Fruit fly (Drosophila melanogaster) whole organism, embryonic: ENCODE results near the gene CG11353.

Experiments used
- BtbVII ChIP-seq: fragments of 200-800 bp; sonication (Bioruptor generic); optimal IDR thresholded peaks from 3 replicates; lab custom pipeline; 2017; ENCODE audit warnings: missing biosample characterization, mild to moderate bottlenecking, missing genetic modification characterization
- CG10979 ChIP-seq: fragments of 200-800 bp; sonication (Bioruptor generic); optimal IDR thresholded peaks from 2 replicates; lab custom pipeline; 2018; ENCODE audit warnings: missing biosample characterization, mild to moderate bottlenecking, missing genetic modification characterization, moderate library complexity
- CG12104 ChIP-seq: fragments of 200-800 bp; sonication (Bioruptor generic); optimal IDR thresholded peaks from 3 replicates; lab custom pipeline; 2016; ENCODE audit warnings: missing biosample characterization, missing genetic modification characterization
- CG3281 ChIP-seq: fragments of 200-800 bp; sonication (Bioruptor generic); optimal IDR thresholded peaks from 3 replicates; lab custom pipeline; 2017; ENCODE audit warnings: missing biosample characterization, mild to moderate bottlenecking, missing genetic modification characterization
- CTCF ChIP-seq: fragments of 200-800 bp; sonication (Bioruptor generic); optimal IDR thresholded peaks from 2 replicates; lab custom pipeline; 2017; ENCODE audit warnings: missing biosample characterization, mild to moderate bottlenecking, missing genetic modification characterization, moderate library complexity
- Hr39 ChIP-seq: fragments of >200 bp; optimal IDR thresholded peaks from 2 replicates; lab custom pipeline; 2017
- bab2 ChIP-seq: fragments of 200-800 bp; sonication (Bioruptor generic); optimal IDR thresholded peaks from 2 replicates; lab custom pipeline; 2016; ENCODE audit warnings: missing biosample characterization, missing genetic modification characterization
- chm ChIP-seq: fragments of 200-800 bp; sonication (Bioruptor generic); IDR thresholded peaks from 2 replicates; pipeline ENCODE4 v1.3.6; 2022; ENCODE audit warnings: missing biosample characterization, missing genetic modification characterization
- gem ChIP-seq: fragments of 200-800 bp; sonication (Bioruptor generic); optimal IDR thresholded peaks from 2 replicates; lab custom pipeline; 2019; ENCODE audit warnings: missing biosample characterization, mild to moderate bottlenecking, missing genetic modification characterization, moderate library complexity
- grn ChIP-seq: fragments of 200-800 bp; sonication (Bioruptor generic); optimal IDR thresholded peaks from 3 replicates; lab custom pipeline; 2017; ENCODE audit warnings: missing biosample characterization, missing genetic modification characterization
- ind ChIP-seq: fragments of 200-800 bp; sonication (Bioruptor generic); optimal IDR thresholded peaks from 3 replicates; lab custom pipeline; 2016; ENCODE audit warnings: missing biosample characterization, missing genetic modification characterization
- jumu ChIP-seq: fragments of 200-800 bp; sonication (Bioruptor generic); optimal IDR thresholded peaks from 3 replicates; lab custom pipeline; 2016; ENCODE audit warnings: missing biosample characterization, missing genetic modification characterization
- pum ChIP-seq: fragments of 200-800 bp; sonication (Bioruptor generic); optimal IDR thresholded peaks from 2 replicates; lab custom pipeline; 2016; ENCODE audit warnings: missing biosample characterization, missing genetic modification characterization
- shn ChIP-seq: fragments of 200-800 bp; sonication (Bioruptor generic); optimal IDR thresholded peaks from 3 replicates; lab custom pipeline; 2016; ENCODE audit warnings: missing biosample characterization, missing genetic modification characterization

DNA sequence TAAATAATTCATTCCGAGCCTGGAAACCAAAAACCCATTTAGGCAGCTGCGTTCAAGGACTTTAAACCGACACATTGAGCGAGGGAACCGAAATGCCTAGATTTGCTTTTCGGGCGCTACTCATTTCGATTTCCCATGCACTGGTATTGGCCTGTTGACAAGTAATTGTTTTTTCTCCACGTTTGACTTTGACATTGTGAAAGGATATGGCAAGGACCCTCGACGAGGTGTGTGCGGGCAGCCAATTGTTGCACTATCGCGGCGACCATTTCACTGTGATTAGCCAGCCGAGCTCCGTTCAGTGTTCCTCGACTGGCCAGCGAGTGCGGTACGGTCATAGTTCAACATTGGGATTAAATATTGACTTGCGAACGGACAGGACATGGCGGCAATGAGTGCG is 22.8 kb downstream of the CG11353 start, which contains the start of gene CG42540:
- TF ChIP-seq CG10979 (no peak), gem (tag; lab: Kevin White, UChicago) (no peak), shn (GFP tag; lab: Kevin White, UChicago) (no peak), CG12104 (GFP tag; lab: Kevin White, UChicago) (no peak), grn (GFP tag; lab: Kevin White, UChicago) (no peak), jumu (no peak), CTCF (GFP tag; lab: Kevin White, UChicago) (no peak), chm (GFP tag; lab: Robert Waterston, UW) (no peak), CG3281 (GFP tag; lab: Kevin White, UChicago) (no peak), bab2 (GFP tag; lab: Kevin White, UChicago) (no peak), pum (GFP tag; lab: Kevin White, UChicago) (no peak), ind (GFP tag; lab: Kevin White, UChicago) (no peak), Hr39 (no peak), BtbVII (GFP tag; lab: Kevin White, UChicago) (no peak)
